Fruit fly (Drosophila melanogaster): ENCODE results near the gene CG8925.

Gene CG8925

DNA sequence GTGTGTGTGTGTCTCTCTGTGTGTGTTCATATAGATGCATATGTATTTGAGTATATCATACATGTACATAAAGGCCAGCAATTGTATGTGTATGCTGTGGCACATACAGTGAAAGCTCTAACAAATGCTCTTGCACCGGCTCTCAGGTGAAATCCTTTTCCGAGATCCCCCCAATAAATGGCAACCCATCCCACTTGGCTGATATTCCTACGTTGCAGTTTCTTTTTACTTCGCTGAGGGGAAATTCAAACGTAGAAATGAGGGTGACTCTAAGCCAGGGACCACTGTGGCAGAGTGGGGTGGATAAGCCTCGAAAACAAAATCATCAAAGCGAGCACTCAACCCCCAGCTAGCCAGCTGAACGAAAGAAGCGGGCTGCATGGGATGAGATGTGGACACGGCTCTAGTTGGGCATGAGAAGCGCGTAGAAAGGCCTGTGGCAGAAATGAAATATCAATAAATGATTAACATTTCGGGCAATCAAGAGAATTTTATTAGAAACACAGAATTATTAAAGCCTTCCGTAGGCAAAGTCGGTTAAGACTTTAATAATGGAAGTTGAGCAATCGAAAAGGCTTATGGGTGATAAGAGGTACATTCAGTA, 50.6 kb downstream of the CG8925 start:
- TF ChIP-seq fru (GFP tag; optimal IDR thresholded peaks at IDR 0.05) (peak; percentile 97), brk (GFP tag; optimal IDR thresholded peaks at IDR 0.05) (peak; percentile 94), ey (GFP tag; optimal IDR thresholded peaks at IDR 0.05) (peak; percentile 98), Jra (GFP tag; optimal IDR thresholded peaks at IDR 0.05) (peak; percentile 92), dmrt93B (GFP tag; optimal IDR thresholded peaks at IDR 0.05) (peak; percentile 92), Abd-B (GFP tag; optimal IDR thresholded peaks at IDR 0.05) (no peak), dsf (GFP tag; optimal IDR thresholded peaks at IDR 0.05; ENCODE audit: borderline replicate concordance) (peak; percentile 81), CG9705 (GFP tag; optimal IDR thresholded peaks at IDR 0.05) (peak; percentile 87), Sp1 (GFP tag; optimal IDR thresholded peaks at IDR 0.05) (peak; percentile 94), HLH106 (tag; optimal IDR thresholded peaks at IDR 0.05) (peak; percentile 97), CrebA (GFP tag; optimal IDR thresholded peaks at IDR 0.05; ENCODE audit: borderline replicate concordance) (peak; percentile 91), CG32264 (GFP tag; optimal IDR thresholded peaks at IDR 0.05) (peak; percentile 98), woc (GFP tag; optimal IDR thresholded peaks at IDR 0.05) (peak; percentile 98), Hnf4 (GFP tag; optimal IDR thresholded peaks at IDR 0.05) (peak; percentile 97), Dif (GFP tag; optimal IDR thresholded peaks at IDR 0.05; ENCODE audit: partially characterized antibody) (no peak), foxo (GFP tag; optimal IDR thresholded peaks at IDR 0.05) (peak; percentile 88 to 97), Myc (optimal IDR thresholded peaks at IDR 0.05) (no peak), Dfd (GFP tag; optimal IDR thresholded peaks at IDR 0.05) (no peak), pan (optimal IDR thresholded peaks at IDR 0.05) (no peak), OdsH (GFP tag; optimal IDR thresholded peaks at IDR 0.05) (peak; percentile 95), GATAd (GFP tag; optimal IDR thresholded peaks at IDR 0.05) (peak; percentile 89), rgr (GFP tag; optimal IDR thresholded peaks at IDR 0.05) (peak; percentile 92), Vsx2 (GFP tag; optimal IDR thresholded peaks at IDR 0.05; ENCODE audit: partially characterized antibody) (no peak), h (GFP tag; optimal IDR thresholded peaks at IDR 0.05) (peak; percentile 99), sv (GFP tag; optimal IDR thresholded peaks at IDR 0.05) (peak; percentile 98), Mio (GFP tag; optimal IDR thresholded peaks at IDR 0.05) (peak; percentile 93), Hr78 (GFP tag; optimal IDR thresholded peaks at IDR 0.05) (no peak), jim (GFP tag; optimal IDR thresholded peaks at IDR 0.05) (peak; percentile 34), psq (GFP tag; optimal IDR thresholded peaks at IDR 0.05) (peak; percentile 83), lola (GFP tag; optimal IDR thresholded peaks at IDR 0.05) (no peak), sage (GFP tag; optimal IDR thresholded peaks at IDR 0.05) (peak; percentile 95), N (GFP tag; optimal IDR thresholded peaks at IDR 0.05) (no peak), dl (GFP tag; optimal IDR thresholded peaks at IDR 0.05; ENCODE audit: insufficient read depth in 1 of 2, partially characterized antibody in 2 of 2) (no peak), Rel (GFP tag; optimal IDR thresholded peaks at IDR 0.05) (peak; percentile 86), Rel (tag; optimal IDR thresholded peaks at IDR 0.05) (peak; percentile 85), usp (GFP tag; optimal IDR thresholded peaks at IDR 0.05) (no peak), Hr83 (GFP tag; optimal IDR thresholded peaks at IDR 0.05; ENCODE audit: poor library complexity, severe bottlenecking) (peak; percentile 80), tai (GFP tag; optimal IDR thresholded peaks at IDR 0.05) (peak; percentile 95), br (GFP tag; optimal IDR thresholded peaks at IDR 0.05) (peak; percentile 97)

DNA sequence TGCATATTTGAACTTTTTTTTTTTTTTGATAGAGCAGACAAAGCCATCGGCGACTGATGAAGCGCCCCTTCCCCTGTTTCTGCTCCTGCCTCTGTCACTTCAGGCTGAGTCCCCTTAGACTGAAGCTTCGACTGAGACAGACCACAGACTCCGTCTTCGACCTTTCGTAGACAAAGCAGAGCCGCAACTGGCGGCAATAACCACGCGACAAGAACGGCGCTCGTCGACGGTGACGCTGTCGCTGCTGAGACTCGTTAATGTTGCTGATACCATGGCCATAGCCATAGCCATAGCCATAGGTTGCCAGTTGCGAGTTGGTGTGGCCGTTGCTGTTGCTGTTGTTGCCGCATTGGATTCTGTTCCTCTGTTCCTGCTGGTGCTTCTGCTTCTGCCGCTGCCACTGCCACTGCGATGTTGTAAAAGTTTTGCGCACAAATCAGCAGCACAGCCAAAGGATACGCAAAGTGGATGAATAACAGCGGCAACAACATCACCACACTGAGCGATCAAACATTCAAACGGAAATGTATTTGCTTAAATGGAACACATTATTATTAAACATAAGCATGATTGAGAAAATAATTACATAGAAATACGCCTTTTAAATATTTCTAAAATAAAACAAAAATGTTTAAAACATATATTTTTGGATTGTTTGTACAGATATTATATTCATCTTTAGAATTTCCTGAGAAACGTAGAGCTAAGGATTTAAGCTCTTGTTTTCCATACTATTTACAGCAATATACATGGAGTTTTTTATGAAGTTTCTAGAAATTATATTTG, 51.7 kb downstream of the CG8925 start:
- no peak for TF ChIP-seq CG32264 (GFP tag; optimal IDR thresholded peaks at IDR 0.05)
- TF ChIP-seq Hnf4 (GFP tag; optimal IDR thresholded peaks at IDR 0.05) = no peak
- no peak for TF ChIP-seq Vsx2 (GFP tag; optimal IDR thresholded peaks at IDR 0.05; ENCODE audit: partially characterized antibody)
- peak; percentile 23 for TF ChIP-seq Sp1 (GFP tag; optimal IDR thresholded peaks at IDR 0.05)
- no peak for TF ChIP-seq br (GFP tag; optimal IDR thresholded peaks at IDR 0.05)
- TF ChIP-seq fru (GFP tag; optimal IDR thresholded peaks at IDR 0.05) = peak; percentile 41
- TF ChIP-seq psq (GFP tag; optimal IDR thresholded peaks at IDR 0.05) = peak; percentile 27
- peak; percentile 17 for TF ChIP-seq tai (GFP tag; optimal IDR thresholded peaks at IDR 0.05)
- no peak for TF ChIP-seq lola (GFP tag; optimal IDR thresholded peaks at IDR 0.05)
- TF ChIP-seq h (GFP tag; optimal IDR thresholded peaks at IDR 0.05) = peak; percentile 18
- peak; percentile 8 for TF ChIP-seq HLH106 (tag; optimal IDR thresholded peaks at IDR 0.05)
- no peak for TF ChIP-seq Myc (optimal IDR thresholded peaks at IDR 0.05)
- peak; percentile 28 for TF ChIP-seq OdsH (GFP tag; optimal IDR thresholded peaks at IDR 0.05)
- TF ChIP-seq foxo (GFP tag; optimal IDR thresholded peaks at IDR 0.05) = peak in 1 of 2 experiments; percentile 30

Measured in whole organism, wandering third instar larva.